Fruit fly (Drosophila melanogaster) whole organism, prepupa: ENCODE results near the gene MED24.

Experiments
- Blimp-1 ChIP-seq: fragments of 200-800 bp; sonication (Bioruptor generic); optimal IDR thresholded peaks from 3 replicates; lab custom pipeline; 2017; ENCODE audit warnings: missing biosample characterization, missing genetic modification characterization, mild to moderate bottlenecking, moderate library complexity, missing genetic modification reagents
- CG10631 ChIP-seq: fragments of 200-800 bp; sonication (Bioruptor generic); optimal IDR thresholded peaks from 2 replicates; lab custom pipeline; 2016; ENCODE audit warnings: missing biosample characterization, missing genetic modification characterization
- CG11294 ChIP-seq: fragments of 200-800 bp; sonication (Bioruptor generic); IDR thresholded peaks from 2 replicates; pipeline ENCODE4 v1.3.6; 2022; ENCODE audit warnings: missing biosample characterization, missing genetic modification characterization
- CG15336 ChIP-seq: fragments of 200-800 bp; sonication (Bioruptor generic); IDR thresholded peaks from 2 replicates; pipeline ENCODE4 v1.3.6; 2022; ENCODE audit warnings: missing biosample characterization, missing genetic modification characterization
- CG1621 ChIP-seq: fragments of 200-800 bp; sonication (Bioruptor generic); optimal IDR thresholded peaks from 3 replicates; lab custom pipeline; 2018; ENCODE audit warnings: missing biosample characterization, mild to moderate bottlenecking, missing genetic modification characterization
- CG16779 ChIP-seq: fragments of 200-800 bp; sonication (Bioruptor generic); optimal IDR thresholded peaks from 3 replicates; lab custom pipeline; 2017; ENCODE audit warnings: missing biosample characterization, mild to moderate bottlenecking, missing genetic modification characterization
- CG3032 ChIP-seq: fragments of 200-800 bp; optimal IDR thresholded peaks from 2 replicates; lab custom pipeline; 2019; ENCODE audit warnings: missing biosample characterization, mild to moderate bottlenecking, missing genetic modification characterization, moderate library complexity
- CG31627 ChIP-seq: fragments of 200-800 bp; sonication (Bioruptor generic); optimal IDR thresholded peaks from 3 replicates; lab custom pipeline; 2016; ENCODE audit warnings: missing biosample characterization, missing genetic modification characterization
- CG32006 ChIP-seq: fragments of 200-800 bp; sonication (Bioruptor generic); optimal IDR thresholded peaks from 3 replicates; lab custom pipeline; 2017; ENCODE audit warnings: missing biosample characterization, mild to moderate bottlenecking, missing genetic modification characterization
- CG34406 ChIP-seq: fragments of 200-800 bp; sonication (Bioruptor generic); optimal IDR thresholded peaks from 3 replicates; lab custom pipeline; 2016; ENCODE audit warnings: missing biosample characterization, missing genetic modification characterization
- CG3919 ChIP-seq: fragments of 200-800 bp; sonication (Bioruptor generic); optimal IDR thresholded peaks from 3 replicates; lab custom pipeline; 2016; ENCODE audit warnings: missing biosample characterization, missing genetic modification characterization
- CG6163 ChIP-seq: fragments of 200-800 bp; sonication (Bioruptor generic); IDR thresholded peaks from 3 replicates; pipeline ENCODE4 v1.3.6; 2022; ENCODE audit warnings: missing biosample characterization, missing genetic modification characterization
- CG6276 ChIP-seq: fragments of 200-800 bp; sonication (Bioruptor generic); optimal IDR thresholded peaks from 2 replicates; lab custom pipeline; 2017; ENCODE audit warnings: missing biosample characterization, mild to moderate bottlenecking, missing genetic modification characterization
- CG6792 ChIP-seq: fragments of 200-800 bp; sonication (Bioruptor generic); optimal IDR thresholded peaks from 3 replicates; lab custom pipeline; 2016; ENCODE audit warnings: missing biosample characterization, missing genetic modification characterization
- CG6808 ChIP-seq: fragments of 200-800 bp; sonication (Bioruptor generic); optimal IDR thresholded peaks from 3 replicates; lab custom pipeline; 2017; ENCODE audit warnings: missing biosample characterization, missing genetic modification characterization, mild to moderate bottlenecking, moderate library complexity, missing genetic modification reagents
- CG8119 ChIP-seq: fragments of 200-800 bp; sonication (Bioruptor generic); IDR thresholded peaks from 3 replicates; pipeline ENCODE4 v1.3.6; 2022; ENCODE audit warnings: missing biosample characterization, missing genetic modification characterization
- CG8632 ChIP-seq: fragments of 200-800 bp; sonication (Bioruptor generic); optimal IDR thresholded peaks from 3 replicates; lab custom pipeline; 2016; ENCODE audit warnings: missing biosample characterization, missing genetic modification characterization
- CG9139 ChIP-seq: fragments of 200-800 bp; sonication (Bioruptor generic); optimal IDR thresholded peaks from 3 replicates; lab custom pipeline; 2017; ENCODE audit warnings: missing biosample characterization, mild to moderate bottlenecking, missing genetic modification characterization
- Eip75B ChIP-seq: fragments of 200-800 bp; sonication (Bioruptor generic); optimal IDR thresholded peaks from 3 replicates; lab custom pipeline; 2016; ENCODE audit warnings: missing biosample characterization, missing genetic modification characterization
- Eip78C ChIP-seq: fragments of 200-800 bp; sonication (Bioruptor generic); peaks from one replicate; lab custom pipeline; 2016; ENCODE audit warnings: missing biosample characterization, missing genetic modification characterization
- Ets21C ChIP-seq: fragments of 200-800 bp; sonication (Bioruptor generic); optimal IDR thresholded peaks from 3 replicates; lab custom pipeline; 2016; ENCODE audit warnings: missing biosample characterization, missing genetic modification characterization
- Ets96B ChIP-seq: fragments of 200-800 bp; optimal IDR thresholded peaks from 2 replicates; lab custom pipeline; 2019; ENCODE audit warnings: missing biosample characterization, mild to moderate bottlenecking, missing genetic modification characterization, moderate library complexity
- Gug ChIP-seq: fragments of 200-800 bp; sonication (Bioruptor generic); IDR thresholded peaks from 2 replicates; pipeline ENCODE4 v1.3.6; 2022; ENCODE audit warnings: missing biosample characterization, missing genetic modification characterization
- Hr38 ChIP-seq: sonication (Bioruptor generic); optimal IDR thresholded peaks from 2 replicates; lab custom pipeline; 2016; ENCODE audit warnings: missing biosample characterization, missing genetic modification characterization
- Hr4 ChIP-seq: fragments of 200-800 bp; sonication (Bioruptor generic); optimal IDR thresholded peaks from 3 replicates; lab custom pipeline; 2016; ENCODE audit warnings: missing biosample characterization, missing genetic modification characterization
- OdsH ChIP-seq: fragments of 200-800 bp; sonication (Bioruptor generic); optimal IDR thresholded peaks from 3 replicates; lab custom pipeline; 2016; ENCODE audit warnings: missing biosample characterization, missing genetic modification characterization
- Smox ChIP-seq: fragments of 200-800 bp; sonication (Bioruptor generic); optimal IDR thresholded peaks from 3 replicates; lab custom pipeline; 2016; ENCODE audit warnings: missing biosample characterization, missing genetic modification characterization
- Sox15 ChIP-seq: fragments of 200-800 bp; sonication (Bioruptor generic); optimal IDR thresholded peaks from 3 replicates; lab custom pipeline; 2016; ENCODE audit warnings: missing biosample characterization, missing genetic modification characterization
- achi ChIP-seq: fragments of 200-800 bp; sonication (Bioruptor generic); optimal IDR thresholded peaks from 3 replicates; lab custom pipeline; 2016; ENCODE audit warnings: missing biosample characterization, missing genetic modification characterization
- acj6 ChIP-seq: fragments of 200-800 bp; sonication (Bioruptor generic); optimal IDR thresholded peaks from 3 replicates; lab custom pipeline; 2016; ENCODE audit warnings: missing biosample characterization, missing genetic modification characterization
- dsx ChIP-seq: fragments of 200-800 bp; optimal IDR thresholded peaks from 3 replicates; lab custom pipeline; 2019; ENCODE audit warnings: missing biosample characterization, mild to moderate bottlenecking, missing genetic modification characterization, moderate library complexity; ENCODE audit not compliant: poor library complexity, severe bottlenecking
- esn ChIP-seq: fragments of 200-800 bp; sonication (Bioruptor generic); optimal IDR thresholded peaks from 2 replicates; lab custom pipeline; 2016; ENCODE audit warnings: missing biosample characterization, mild to moderate bottlenecking, missing genetic modification characterization, moderate library complexity
- fd59A ChIP-seq: fragments of 200-800 bp; sonication (Bioruptor generic); optimal IDR thresholded peaks from 2 replicates; lab custom pipeline; 2017; ENCODE audit warnings: missing biosample characterization, mild to moderate bottlenecking, missing genetic modification characterization, missing genetic modification reagents
- fd85E ChIP-seq: fragments of 200-800 bp; sonication (Bioruptor generic); optimal IDR thresholded peaks from 3 replicates; lab custom pipeline; 2016; ENCODE audit warnings: missing biosample characterization, missing genetic modification characterization
- fkh ChIP-seq: fragments of 200-800 bp; sonication (Bioruptor generic); optimal IDR thresholded peaks from 3 replicates; lab custom pipeline; 2017; ENCODE audit warnings: missing biosample characterization, mild to moderate bottlenecking, missing genetic modification characterization, moderate library complexity
- pdm3 ChIP-seq: fragments of 200-800 bp; sonication (Bioruptor generic); optimal IDR thresholded peaks from 3 replicates; lab custom pipeline; 2016; ENCODE audit warnings: missing biosample characterization, missing genetic modification characterization
- spab ChIP-seq: fragments of 200-800 bp; sonication (Bioruptor generic); optimal IDR thresholded peaks from 2 replicates; lab custom pipeline; 2017; ENCODE audit warnings: missing biosample characterization, mild to moderate bottlenecking, missing genetic modification characterization, missing genetic modification reagents
- ss ChIP-seq, 2 experiments: fragments of 200-800 bp; sonication (Bioruptor generic); optimal IDR thresholded peaks; 2 replicates in 1 of 2; 3 replicates in 1 of 2; lab custom pipeline; 2017 to 2018; ENCODE audit warnings: mild to moderate bottlenecking in 2 of 2, missing biosample characterization in 2 of 2, missing genetic modification characterization in 2 of 2, moderate library complexity in 1 of 2
- topi ChIP-seq: fragments of 200-800 bp; sonication (Bioruptor generic); optimal IDR thresholded peaks from 3 replicates; lab custom pipeline; 2016; ENCODE audit warnings: missing biosample characterization, missing genetic modification characterization

The MED24 gene

dm6 chr3L:8185263-8186227 lies 5.5 kb upstream of the MED24 start (continued):
- no peak for TF ChIP-seq CG9139
- peak in 1 of 2 experiments; percentile 13 for TF ChIP-seq ss (GFP tag; optimal IDR thresholded peaks at IDR 0.05; lab: Kevin White, UChicago)
- peak; percentile 46 for TF ChIP-seq CG3032
- TF ChIP-seq achi = peak; percentile 60
- peak; percentile 49 for TF ChIP-seq fd59A (GFP tag; lab: Kevin White, UChicago)
- TF ChIP-seq CG16779 (tag; lab: Kevin White, UChicago) = peak; percentile 55
- peak; percentile 50 for TF ChIP-seq CG10631 (GFP tag; lab: Kevin White, UChicago)
- no peak for TF ChIP-seq Smox (GFP tag; lab: Kevin White, UChicago)
- TF ChIP-seq OdsH (GFP tag; lab: Kevin White, UChicago) = peak; percentile 79
- TF ChIP-seq CG8632 = peak; percentile 50
- TF ChIP-seq CG34406 (GFP tag; lab: Kevin White, UChicago) = peak; percentile 25
- TF ChIP-seq CG11294 (GFP tag; lab: Robert Waterston, UW) = peak; percentile 32; the same call in 1 of the 2 replicates
- peak; percentile 94 for TF ChIP-seq Eip78C (GFP tag; lab: Kevin White, UChicago)
- peak; percentile 74 for TF ChIP-seq acj6 (GFP tag; lab: Kevin White, UChicago)
- peak; percentile 50 for TF ChIP-seq CG8119 (GFP tag; lab: Robert Waterston, UW)
- peak; percentile 64 for TF ChIP-seq Gug (GFP tag; lab: Robert Waterston, UW)
- peak; percentile 75 for TF ChIP-seq CG32006
- TF ChIP-seq Ets96B = peak; percentile 58
- TF ChIP-seq dsx (GFP tag; lab: Kevin White, UChicago) = peak; percentile 36
- TF ChIP-seq Blimp-1 (GFP tag; lab: Kevin White, UChicago) = no peak
- TF ChIP-seq CG3919 = peak; percentile 70
- TF ChIP-seq CG6792 = peak; percentile 63
- peak; percentile 63; the same call in 2 of the 3 replicates for TF ChIP-seq CG6163 (GFP tag; lab: Robert Waterston, UW)
- TF ChIP-seq topi (GFP tag; lab: Kevin White, UChicago) = peak; percentile 53
- peak; percentile 53 for TF ChIP-seq spab (GFP tag; lab: Kevin White, UChicago)
- TF ChIP-seq fd85E = no peak
- TF ChIP-seq Sox15 (GFP tag; lab: Kevin White, UChicago) = peak; percentile 60
- no peak for TF ChIP-seq Hr38 (GFP tag; lab: Kevin White, UChicago)
- 0 out of 2 replicates have a peak, but pooled peaks have one; percentile 55 for TF ChIP-seq CG15336
- peak; percentile 45 for TF ChIP-seq CG6808 (GFP tag; lab: Kevin White, UChicago)
- peak; percentile 53 for TF ChIP-seq esn (GFP tag; lab: Kevin White, UChicago)
- no peak for TF ChIP-seq CG6276 (GFP tag; lab: Kevin White, UChicago)
- TF ChIP-seq CG1621 (tag; lab: Kevin White, UChicago) = peak; percentile 44
- peak; percentile 21 for TF ChIP-seq Ets21C (GFP tag; lab: Kevin White, UChicago)
- peak; percentile 28 for TF ChIP-seq CG31627 (GFP tag; lab: Kevin White, UChicago)
- TF ChIP-seq fkh (GFP tag; lab: Kevin White, UChicago) = peak; percentile 74
- TF ChIP-seq pdm3 (GFP tag; lab: Kevin White, UChicago) = peak; percentile 68
- peak; percentile 74 for TF ChIP-seq Hr4
- TF ChIP-seq Eip75B (GFP tag; lab: Kevin White, UChicago) = peak; percentile 63
